Fruit fly (Drosophila melanogaster): ENCODE data around the gene CG15599.

CG15599 gene

DNA sequence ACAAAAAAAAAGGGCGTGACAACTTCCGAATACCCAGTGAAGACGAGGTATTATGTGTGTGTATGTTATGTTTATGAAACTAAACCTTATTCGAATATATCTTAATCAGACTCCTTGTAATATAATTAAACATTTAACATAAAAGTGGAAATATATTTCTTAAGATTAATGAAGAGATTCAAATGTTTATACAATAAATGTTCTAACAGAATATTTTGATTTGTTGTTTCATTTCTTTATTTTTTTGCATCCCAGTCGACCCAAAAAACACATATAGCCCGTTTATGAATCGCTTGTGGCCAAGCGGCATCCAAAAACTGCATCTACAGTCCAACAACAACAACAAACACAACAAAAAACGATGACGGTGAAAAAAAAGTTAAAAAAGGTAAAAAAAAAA is 46.6 kb downstream of the CG15599 start (continued):
- peak; percentile 55 for TF ChIP-seq achi (GFP tag; optimal IDR thresholded peaks at IDR 0.05)
- TF ChIP-seq CG31627 (GFP tag; optimal IDR thresholded peaks at IDR 0.05), result peak; percentile 53
- TF ChIP-seq dsx (GFP tag; optimal IDR thresholded peaks at IDR 0.05; ENCODE audit: poor library complexity, severe bottlenecking), result peak; percentile 49
- TF ChIP-seq eg (GFP tag; IDR thresholded peaks at IDR 0.05), result 0 out of 3 replicates have a peak, but pooled peaks have one; percentile 23
- TF ChIP-seq acj6 (GFP tag; optimal IDR thresholded peaks at IDR 0.05), result peak; percentile 60
- no peak for TF ChIP-seq dac (GFP tag; optimal IDR thresholded peaks at IDR 0.05)
- peak; percentile 75 for TF ChIP-seq Met (GFP tag; optimal IDR thresholded peaks at IDR 0.05)
- no peak for TF ChIP-seq CG6276 (GFP tag; optimal IDR thresholded peaks at IDR 0.05)
- TF ChIP-seq CG7368 (GFP tag; optimal IDR thresholded peaks at IDR 0.05), result peak; percentile 52
- TF ChIP-seq salr (GFP tag; optimal IDR thresholded peaks at IDR 0.05), result peak in 1 of 2 experiments; percentile 62
- TF ChIP-seq Sox15 (GFP tag; optimal IDR thresholded peaks at IDR 0.05), result peak; percentile 32
- TF ChIP-seq CG11762 (GFP tag; optimal IDR thresholded peaks at IDR 0.05; ENCODE audit: insufficient read depth), result peak; percentile 48
- peak; percentile 38 for TF ChIP-seq Hr4 (GFP tag; optimal IDR thresholded peaks at IDR 0.05)

DNA sequence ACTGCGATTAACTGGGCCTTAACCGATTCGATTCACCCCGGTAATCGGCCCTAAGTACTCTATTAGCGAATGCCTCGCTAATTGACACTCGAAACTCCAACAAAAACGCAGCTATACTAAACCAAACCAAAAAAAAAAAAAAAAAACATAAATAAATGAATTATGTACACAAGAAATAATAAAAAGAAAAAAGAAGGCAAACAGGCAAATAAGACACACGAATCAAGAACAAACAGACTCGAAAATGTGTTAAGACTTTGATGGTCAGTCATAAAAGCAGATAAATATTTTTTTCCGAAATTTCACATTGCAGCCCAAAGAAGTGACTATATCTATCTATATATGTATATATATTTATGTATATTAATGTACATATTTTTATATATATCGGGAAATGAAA is 48.7 kb downstream of the CG15599 start:
- TF ChIP-seq Hr39 (GFP tag; optimal IDR thresholded peaks at IDR 0.05) (no peak), CG9139 (GFP tag; optimal IDR thresholded peaks at IDR 0.05) (no peak), Sox14 (GFP tag; optimal IDR thresholded peaks at IDR 0.05) (no peak), fkh (GFP tag; optimal IDR thresholded peaks at IDR 0.05) (peak; percentile 54), Eip78C (GFP tag) (peak; percentile 2), Sox102F (GFP tag; optimal IDR thresholded peaks at IDR 0.05) (no peak), Met (GFP tag; optimal IDR thresholded peaks at IDR 0.05) (no peak), cyc (GFP tag; optimal IDR thresholded peaks at IDR 0.05) (no peak), CG6792 (GFP tag; optimal IDR thresholded peaks at IDR 0.05) (no peak), CG34406 (GFP tag; optimal IDR thresholded peaks at IDR 0.05) (no peak)

DNA sequence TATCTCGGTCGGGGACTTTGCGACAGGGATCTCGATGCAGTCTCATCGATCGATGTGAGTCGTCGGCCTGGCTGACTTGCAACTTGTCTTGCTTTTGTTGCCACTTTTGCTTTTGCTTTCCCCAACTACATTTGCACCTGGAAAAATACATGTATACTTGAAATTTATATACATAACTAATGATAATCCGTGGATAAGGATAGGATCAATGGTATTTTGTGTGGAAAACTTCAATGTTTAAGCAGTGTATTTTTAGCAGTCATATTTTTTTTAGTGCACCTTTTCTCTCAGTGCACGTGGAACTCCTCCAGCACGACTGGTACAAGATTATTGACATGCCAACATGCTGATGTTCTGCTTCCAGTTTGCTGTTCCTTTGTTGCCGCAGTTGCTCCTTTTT is 49.6 kb downstream of the CG15599 start:
- peak; percentile 50 for TF ChIP-seq achi (GFP tag; optimal IDR thresholded peaks at IDR 0.05)
- TF ChIP-seq eg (GFP tag; IDR thresholded peaks at IDR 0.05), result peak; percentile 73
- TF ChIP-seq Ets96B (tag; optimal IDR thresholded peaks at IDR 0.05), result peak; percentile 47
- no peak for TF ChIP-seq esn (GFP tag; optimal IDR thresholded peaks at IDR 0.05)
- TF ChIP-seq dsx (GFP tag; optimal IDR thresholded peaks at IDR 0.05; ENCODE audit: poor library complexity, severe bottlenecking), result no peak
- no peak for TF ChIP-seq CG11902 (GFP tag; optimal IDR thresholded peaks at IDR 0.05)
- peak; percentile 8 for TF ChIP-seq CG6792 (GFP tag; optimal IDR thresholded peaks at IDR 0.05)
- TF ChIP-seq CG34406 (GFP tag; optimal IDR thresholded peaks at IDR 0.05), result no peak
- TF ChIP-seq pdm3 (GFP tag; optimal IDR thresholded peaks at IDR 0.05), result peak; percentile 59
- peak; percentile 61 for TF ChIP-seq CG10631 (GFP tag; optimal IDR thresholded peaks at IDR 0.05)
- TF ChIP-seq Sox15 (GFP tag; optimal IDR thresholded peaks at IDR 0.05), result no peak
- no peak for TF ChIP-seq dac (GFP tag; optimal IDR thresholded peaks at IDR 0.05)
- no peak for TF ChIP-seq Blimp-1 (GFP tag; optimal IDR thresholded peaks at IDR 0.05)
- peak; percentile 32 for TF ChIP-seq CG3032 (tag; optimal IDR thresholded peaks at IDR 0.05)
- peak; percentile 16 for TF ChIP-seq Lpt (GFP tag; optimal IDR thresholded peaks at IDR 0.05)
- TF ChIP-seq CG8319 (GFP tag; optimal IDR thresholded peaks at IDR 0.05), result no peak
- no peak for TF ChIP-seq CG7368 (GFP tag; optimal IDR thresholded peaks at IDR 0.05)
- no peak for TF ChIP-seq Hr39 (GFP tag; optimal IDR thresholded peaks at IDR 0.05)
- TF ChIP-seq CG8632 (GFP tag; optimal IDR thresholded peaks at IDR 0.05), result no peak
- TF ChIP-seq CG6276 (GFP tag; optimal IDR thresholded peaks at IDR 0.05), result peak; percentile 33
- peak; percentile 66; the same call in 2 of the 3 replicates for TF ChIP-seq CG8119 (GFP tag; IDR thresholded peaks at IDR 0.05)
- peak; percentile 44 for TF ChIP-seq OdsH (GFP tag; optimal IDR thresholded peaks at IDR 0.05)
- no peak for TF ChIP-seq Met (GFP tag; optimal IDR thresholded peaks at IDR 0.05)
- no peak for TF ChIP-seq Ets21C (GFP tag; optimal IDR thresholded peaks at IDR 0.05)
- TF ChIP-seq Eip78C (GFP tag), result peak; percentile 82
- TF ChIP-seq salr (GFP tag; optimal IDR thresholded peaks at IDR 0.05), result peak in 1 of 2 experiments; percentile 53
- TF ChIP-seq Eip93F (GFP tag; optimal IDR thresholded peaks at IDR 0.05), result no peak
- no peak for TF ChIP-seq Sox102F (GFP tag; optimal IDR thresholded peaks at IDR 0.05)
- TF ChIP-seq CG4318 (GFP tag; optimal IDR thresholded peaks at IDR 0.05), result peak; percentile 41
- peak; percentile 56 for TF ChIP-seq Gug (GFP tag; IDR thresholded peaks at IDR 0.05)
- no peak for TF ChIP-seq fkh (GFP tag; optimal IDR thresholded peaks at IDR 0.05)
- TF ChIP-seq CG16779 (tag; optimal IDR thresholded peaks at IDR 0.05), result no peak
- TF ChIP-seq svp (GFP tag), result no peak
- peak; percentile 81 for TF ChIP-seq CG6163 (GFP tag; IDR thresholded peaks at IDR 0.05)
- peak; percentile 17 for TF ChIP-seq fd59A (GFP tag; optimal IDR thresholded peaks at IDR 0.05)
- TF ChIP-seq CG31627 (GFP tag; optimal IDR thresholded peaks at IDR 0.05), result no peak
- TF ChIP-seq CG1621 (tag; optimal IDR thresholded peaks at IDR 0.05), result peak; percentile 4
- peak; percentile 3 for TF ChIP-seq Eip75B (GFP tag; optimal IDR thresholded peaks at IDR 0.05)
- peak; percentile 57 for TF ChIP-seq Sox14 (GFP tag; optimal IDR thresholded peaks at IDR 0.05)
- no peak for TF ChIP-seq net (GFP tag; optimal IDR thresholded peaks at IDR 0.05)
- TF ChIP-seq CG9139 (GFP tag; optimal IDR thresholded peaks at IDR 0.05), result no peak

Measured in whole organism, prepupa.